Worm (Caenorhabditis elegans) whole organism, L1 larva: ENCODE data around the gene C04E7.3.
A peak's percentile ranks its signal among the peaks of the same experiment; 100 is the strongest.

Source experiments
- F16B12.6 ChIP-seq: fragments of 150-350 bp; optimal IDR thresholded peaks from 2 replicates; lab custom pipeline; 2014; ENCODE audit warnings: missing biosample characterization, missing genetic modification characterization
- ces-1 ChIP-seq: fragments of 150-350 bp; optimal IDR thresholded peaks from 2 replicates; lab custom pipeline; 2014; ENCODE audit warnings: missing biosample characterization, missing genetic modification reagents, missing genetic modification characterization
- egl-27 ChIP-seq, 2 experiments: fragments of 150-350 bp in 1 of 2; sonication (generic microtip); optimal IDR thresholded peaks; 3 replicates each; lab custom pipeline; 2017 to 2018; ENCODE audit warnings: missing biosample characterization in 2 of 2, missing genetic modification characterization in 2 of 2, missing genetic modification reagents in 2 of 2
- fos-1 ChIP-seq: fragments of 150-350 bp; optimal IDR thresholded peaks from 2 replicates; lab custom pipeline; 2014; ENCODE audit warnings: missing biosample characterization, missing genetic modification characterization
- hlh-4 ChIP-seq: sonication (generic microtip); optimal IDR thresholded peaks from 2 replicates; lab custom pipeline; 2016; ENCODE audit warnings: mild to moderate bottlenecking, missing genetic modification characterization, missing compliant biosample characterization
- hpl-2 ChIP-seq: fragments of 150-350 bp; optimal IDR thresholded peaks from 2 replicates; lab custom pipeline; 2014; ENCODE audit warnings: missing biosample characterization, missing genetic modification reagents, missing genetic modification characterization
- mab-9 ChIP-seq: fragments of 200-800 bp; sonication (Bioruptor generic); IDR thresholded peaks from 2 replicates; pipeline ENCODE4 v1.3.6; 2022; ENCODE audit warnings: missing genetic modification reagents, missing genetic modification characterization, missing compliant biosample characterization
- mep-1 ChIP-seq: fragments of 150-350 bp; optimal IDR thresholded peaks from 2 replicates; lab custom pipeline; 2014; ENCODE audit warnings: missing biosample characterization, missing genetic modification characterization
- nhr-76 ChIP-seq: sonication (generic microtip); optimal IDR thresholded peaks from 2 replicates; lab custom pipeline; 2017; ENCODE audit warnings: missing biosample characterization, missing genetic modification characterization
- pqm-1 ChIP-seq: sonication (generic microtip); optimal IDR thresholded peaks from 3 replicates; lab custom pipeline; 2017; ENCODE audit warnings: missing biosample characterization, missing genetic modification characterization
- skn-1 ChIP-seq: fragments of 150-350 bp; optimal IDR thresholded peaks from 2 replicates; lab custom pipeline; 2014; ENCODE audit warnings: missing biosample characterization, missing genetic modification characterization
- tbx-2 ChIP-seq: sonication (generic microtip); optimal IDR thresholded peaks from 2 replicates; lab custom pipeline; 2016; ENCODE audit warnings: missing genetic modification characterization, missing compliant biosample characterization
- unc-30 ChIP-seq: sonication (generic microtip); optimal IDR thresholded peaks from 2 replicates; lab custom pipeline; 2017; ENCODE audit warnings: missing biosample characterization, missing genetic modification characterization
- ztf-4 ChIP-seq: fragments of 150-350 bp; optimal IDR thresholded peaks from 2 replicates; lab custom pipeline; 2014; ENCODE audit warnings: missing biosample characterization, missing genetic modification characterization

ce11 chrX:324021-324420, 23.0 kb downstream of the C04E7.3 start:
- peak; percentile 44 for TF ChIP-seq tbx-2 (tag; lab: Kevin White, UChicago)
- TF ChIP-seq hlh-4 = no peak
- no peak for TF ChIP-seq nhr-76 (tag; lab: Kevin White, UChicago)
- TF ChIP-seq mab-9 (GFP tag; lab: Robert Waterston, UW) = no peak
- TF ChIP-seq ztf-4 = no peak
- no peak for TF ChIP-seq hpl-2 (GFP tag; lab: Kevin White, UChicago)
- TF ChIP-seq fos-1 = no peak
- no peak for TF ChIP-seq egl-27 (tag; optimal IDR thresholded peaks at IDR 0.05; lab: Kevin White, UChicago)
- TF ChIP-seq pqm-1 = no peak
- no peak for TF ChIP-seq unc-30 (tag; lab: Kevin White, UChicago)
- TF ChIP-seq mep-1 (tag; lab: Kevin White, UChicago) = peak; percentile 45
- peak; percentile 33 for TF ChIP-seq F16B12.6 (tag; lab: Kevin White, UChicago)
- no peak for TF ChIP-seq ces-1 (GFP tag; lab: Kevin White, UChicago)
- TF ChIP-seq skn-1 = peak; percentile 68
